Worm (Caenorhabditis elegans) whole organism, young adult: ENCODE results near the gene B0454.8.

Experiments
- B0019.2 ChIP-seq: fragments of 200-800 bp; sonication (Bioruptor generic); conservative IDR thresholded peaks from 2 replicates; pipeline ENCODE4 v1.3.6; 2022; ENCODE audit warnings: missing genetic modification reagents, missing genetic modification characterization, missing compliant biosample characterization
- B0336.3 ChIP-seq: fragments of 200-800 bp; sonication (Bioruptor generic); IDR thresholded peaks from 2 replicates; pipeline ENCODE4 v1.3.6; 2022; ENCODE audit warnings: missing genetic modification characterization, missing compliant biosample characterization
- C17E4.6 ChIP-seq: fragments of 200-800 bp; sonication (Bioruptor generic); IDR thresholded peaks from 2 replicates; pipeline ENCODE4 v1.3.6; 2022; ENCODE audit warnings: missing genetic modification reagents, missing genetic modification characterization, missing compliant biosample characterization
- D2030.7 ChIP-seq: fragments of 200-800 bp; sonication (Bioruptor generic); IDR thresholded peaks from 2 replicates; pipeline ENCODE4 v1.3.6; 2022; ENCODE audit warnings: missing genetic modification reagents, missing genetic modification characterization, missing compliant biosample characterization
- F22D6.2 ChIP-seq: sonication (generic microtip); optimal IDR thresholded peaks from 2 replicates; lab custom pipeline; 2016; ENCODE audit warnings: mild to moderate bottlenecking, missing genetic modification characterization, missing compliant biosample characterization
- F33H1.4 ChIP-seq: fragments of 200-800 bp; sonication (Bioruptor generic); IDR thresholded peaks from 2 replicates; pipeline ENCODE4 v1.3.6; 2022; ENCODE audit warnings: missing genetic modification reagents, missing genetic modification characterization, missing compliant biosample characterization
- F37B4.10 ChIP-seq: fragments of 200-800 bp; sonication (Bioruptor generic); IDR thresholded peaks from 2 replicates; pipeline ENCODE4 v1.3.6; 2022; ENCODE audit warnings: missing genetic modification characterization, missing compliant biosample characterization
- F49E8.2 ChIP-seq: sonication (generic microtip); optimal IDR thresholded peaks from 3 replicates; lab custom pipeline; 2017; ENCODE audit warnings: missing genetic modification characterization, mild to moderate bottlenecking, missing compliant biosample characterization, antibody characterized with exemption, moderate library complexity; ENCODE audit not compliant: insufficient read depth
- F57A8.1 ChIP-seq: fragments of 200-800 bp; sonication (Bioruptor generic); optimal IDR thresholded peaks from 2 replicates; lab custom pipeline; 2018; ENCODE audit warnings: mild to moderate bottlenecking, missing genetic modification characterization, moderate library complexity, missing compliant biosample characterization
- T26A5.8 ChIP-seq: sonication (generic microtip); optimal IDR thresholded peaks from 2 replicates; lab custom pipeline; 2016; ENCODE audit warnings: missing genetic modification characterization, missing compliant biosample characterization
- Y53F4B.3 ChIP-seq: fragments of 200-800 bp; sonication (Bioruptor generic); IDR thresholded peaks from 2 replicates; pipeline ENCODE4 v1.3.6; 2022; ENCODE audit warnings: missing genetic modification reagents, missing genetic modification characterization, missing compliant biosample characterization
- Y53G8AR.9 ChIP-seq: fragments of 200-800 bp; sonication (Bioruptor generic); conservative IDR thresholded peaks from 2 replicates; pipeline ENCODE4 v1.3.6; 2022; ENCODE audit warnings: missing genetic modification reagents, missing genetic modification characterization, missing compliant biosample characterization
- Y56A3A.18 ChIP-seq: fragments of 200-800 bp; sonication (Bioruptor generic); IDR thresholded peaks from 2 replicates; pipeline ENCODE4 v1.3.6; 2022; ENCODE audit warnings: missing genetic modification reagents, missing genetic modification characterization, missing compliant biosample characterization
- Y67H2A.10 ChIP-seq: fragments of 200-800 bp; sonication (Bioruptor generic); conservative IDR thresholded peaks from 2 replicates; pipeline ENCODE4 v1.3.6; 2022; ENCODE audit warnings: missing genetic modification reagents, missing genetic modification characterization, missing compliant biosample characterization
- Y79H2A.3 ChIP-seq: fragments of 200-800 bp; sonication (Bioruptor generic); conservative IDR thresholded peaks from 2 replicates; pipeline ENCODE4 v1.3.6; 2022; ENCODE audit warnings: missing genetic modification reagents, missing genetic modification characterization, missing compliant biosample characterization
- Y95B8A.8 ChIP-seq: fragments of 200-800 bp; sonication (Bioruptor generic); IDR thresholded peaks from 2 replicates; pipeline ENCODE4 v1.3.6; 2022; ENCODE audit warnings: missing genetic modification reagents, missing genetic modification characterization, missing compliant biosample characterization
- ZK185.1 ChIP-seq: sonication (generic microtip); optimal IDR thresholded peaks from 2 replicates; lab custom pipeline; 2016; ENCODE audit warnings: mild to moderate bottlenecking, missing genetic modification characterization, missing compliant biosample characterization; ENCODE audit not compliant: poor library complexity, severe bottlenecking
- athp-1 ChIP-seq: sonication (generic microtip); optimal IDR thresholded peaks from 2 replicates; lab custom pipeline; 2017; ENCODE audit warnings: mild to moderate bottlenecking, missing genetic modification characterization, missing compliant biosample characterization
- ceh-27 ChIP-seq: fragments of 200-800 bp; sonication (Bioruptor generic); optimal IDR thresholded peaks from 2 replicates; lab custom pipeline; 2018; ENCODE audit warnings: mild to moderate bottlenecking, missing genetic modification characterization, moderate library complexity, missing compliant biosample characterization
- ceh-79 ChIP-seq: sonication (generic microtip); optimal IDR thresholded peaks from 2 replicates; lab custom pipeline; 2017; ENCODE audit warnings: mild to moderate bottlenecking, missing genetic modification characterization, missing compliant biosample characterization
- egrh-3 ChIP-seq: fragments of 200-800 bp; sonication (Bioruptor generic); IDR thresholded peaks from 2 replicates; pipeline ENCODE4 v1.3.6; 2022; ENCODE audit warnings: missing genetic modification reagents, missing genetic modification characterization, missing compliant biosample characterization
- ekl-4 ChIP-seq: fragments of 200-800 bp; sonication (Bioruptor generic); IDR thresholded peaks from 2 replicates; pipeline ENCODE4 v1.3.6; 2022; ENCODE audit warnings: missing genetic modification reagents, missing genetic modification characterization, missing compliant biosample characterization
- fkh-3 ChIP-seq: sonication (generic microtip); optimal IDR thresholded peaks from 2 replicates; lab custom pipeline; 2016; ENCODE audit warnings: mild to moderate bottlenecking, missing genetic modification characterization, missing compliant biosample characterization
- hrde-1 ChIP-seq: sonication (generic microtip); optimal IDR thresholded peaks from 2 replicates; lab custom pipeline; 2016; ENCODE audit warnings: missing genetic modification characterization, mild to moderate bottlenecking, missing compliant biosample characterization, moderate library complexity, missing genotype, missing genetic modification reagents, borderline replicate concordance
- let-526 ChIP-seq: fragments of 200-800 bp; sonication (Bioruptor generic); IDR thresholded peaks from 2 replicates; pipeline ENCODE4 v1.3.6; 2022; ENCODE audit warnings: missing genetic modification reagents, missing genetic modification characterization, missing compliant biosample characterization
- lin-40 ChIP-seq: sonication (generic microtip); optimal IDR thresholded peaks from 2 replicates; lab custom pipeline; 2016; ENCODE audit warnings: missing genetic modification characterization, mild to moderate bottlenecking, missing compliant biosample characterization, missing genotype, missing genetic modification reagents
- lin-54 ChIP-seq: fragments of 200-800 bp; sonication (Bioruptor generic); optimal IDR thresholded peaks from 2 replicates; lab custom pipeline; 2018; ENCODE audit warnings: mild to moderate bottlenecking, missing genetic modification characterization, missing compliant biosample characterization
- lir-1 ChIP-seq: fragments of 200-800 bp; sonication (Bioruptor generic); conservative IDR thresholded peaks from 2 replicates; pipeline ENCODE4 v1.3.6; 2022; ENCODE audit warnings: missing genetic modification reagents, missing genetic modification characterization, missing compliant biosample characterization
- madf-3 ChIP-seq: fragments of 200-800 bp; sonication (Bioruptor generic); IDR thresholded peaks from 2 replicates; pipeline ENCODE4 v1.3.6; 2022; ENCODE audit warnings: missing genetic modification reagents, missing genetic modification characterization, missing compliant biosample characterization
- mel-28 ChIP-seq: sonication (generic microtip); optimal IDR thresholded peaks from 2 replicates; lab custom pipeline; 2016; ENCODE audit warnings: borderline replicate concordance, mild to moderate bottlenecking, missing genetic modification characterization, missing compliant biosample characterization
- mes-4 ChIP-seq: sonication (generic microtip); optimal IDR thresholded peaks from 2 replicates; lab custom pipeline; 2016; ENCODE audit warnings: missing genotype, missing genetic modification characterization, missing compliant biosample characterization
- nfyb-1 ChIP-seq: fragments of 200-800 bp; sonication (Bioruptor generic); IDR thresholded peaks from 2 replicates; pipeline ENCODE4 v1.3.6; 2022; ENCODE audit warnings: missing genetic modification reagents, missing genetic modification characterization, missing compliant biosample characterization
- nhr-90 ChIP-seq: sonication (generic microtip); optimal IDR thresholded peaks from 2 replicates; lab custom pipeline; 2016; ENCODE audit warnings: missing genotype, mild to moderate bottlenecking, missing genetic modification characterization, missing compliant biosample characterization
- repo-1 ChIP-seq: sonication (generic microtip); optimal IDR thresholded peaks from 2 replicates; lab custom pipeline; 2017; ENCODE audit warnings: mild to moderate bottlenecking, missing genetic modification characterization, missing compliant biosample characterization
- sdz-38 ChIP-seq: sonication (generic microtip); optimal IDR thresholded peaks from 2 replicates; lab custom pipeline; 2016; ENCODE audit warnings: missing genotype, missing genetic modification characterization, missing compliant biosample characterization
- snpc-1.1 ChIP-seq: sonication (generic microtip); optimal IDR thresholded peaks from 2 replicates; lab custom pipeline; 2017; ENCODE audit warnings: missing genetic modification characterization, mild to moderate bottlenecking, missing compliant biosample characterization, antibody characterized with exemption, moderate library complexity, missing genotype, missing genetic modification reagents; ENCODE audit not compliant: insufficient read depth
- tlf-1 ChIP-seq: fragments of 200-800 bp; sonication (Bioruptor generic); optimal IDR thresholded peaks from 2 replicates; lab custom pipeline; 2018; ENCODE audit warnings: mild to moderate bottlenecking, missing genetic modification characterization, missing compliant biosample characterization
- unc-130 ChIP-seq: sonication (generic microtip); optimal IDR thresholded peaks from 2 replicates; lab custom pipeline; 2016; ENCODE audit warnings: missing genetic modification reagents, missing genetic modification characterization, missing compliant biosample characterization
- unc-62 ChIP-seq: fragments of 150-350 bp; optimal IDR thresholded peaks from 2 replicates; lab custom pipeline; 2014; ENCODE audit warnings: missing biosample characterization, missing genetic modification reagents, missing genetic modification characterization
- xnd-1 ChIP-seq: sonication (generic microtip); optimal IDR thresholded peaks from 2 replicates; lab custom pipeline; 2016; ENCODE audit warnings: missing genotype, missing genetic modification reagents, missing genetic modification characterization, missing compliant biosample characterization
- zfh-2 ChIP-seq: fragments of 200-800 bp; sonication (Bioruptor generic); conservative IDR thresholded peaks from 2 replicates; pipeline ENCODE4 v1.3.6; 2022; ENCODE audit warnings: missing genetic modification reagents, missing genetic modification characterization, missing compliant biosample characterization
- ztf-18 ChIP-seq: sonication (generic microtip); optimal IDR thresholded peaks from 2 replicates; lab custom pipeline; 2016; ENCODE audit warnings: missing genotype, mild to moderate bottlenecking, missing genetic modification characterization, missing compliant biosample characterization

The B0454.8 gene

DNA sequence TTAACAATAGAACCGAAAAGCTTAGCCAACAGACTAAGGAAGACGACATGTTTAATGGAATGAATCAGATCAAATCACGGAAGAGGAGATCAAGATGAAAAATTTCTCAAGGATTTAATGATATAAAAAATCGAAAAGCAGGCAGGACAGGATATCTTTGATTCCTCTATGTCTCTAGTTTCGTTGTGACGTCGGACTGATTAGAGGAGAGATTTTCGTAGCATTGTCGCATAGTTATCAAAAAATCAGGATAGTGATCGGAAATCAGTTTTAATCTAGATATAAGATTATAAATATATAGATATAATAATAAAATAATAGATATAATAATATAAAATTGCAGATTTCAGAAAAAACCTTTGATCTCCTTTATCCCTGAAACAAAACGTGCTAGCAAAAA is at the start of gene B0454.8:
Gene B0454.8, minus strand, starts transcription at position 101 of the 400 bp plus-strand sequence.
- TF ChIP-seq unc-130 (no peak), T26A5.8 (tag; lab: Kevin White, UChicago) (no peak), Y95B8A.8 (no peak), lir-1 (GFP tag; lab: Robert Waterston, UW) (no peak)

- TF ChIP-seq T26A5.8 (tag; lab: Kevin White, UChicago) (no peak), ceh-27 (GFP tag; lab: Kevin White, UChicago) (no peak), ZK185.1 (tag; lab: Kevin White, UChicago) (no peak), egrh-3 (no peak), ceh-79 (tag; lab: Kevin White, UChicago) (no peak), sdz-38 (no peak), lin-54 (GFP tag; lab: Kevin White, UChicago) (no peak), D2030.7 (GFP tag; lab: Robert Waterston, UW) (no peak)
Measured at ce11 chrII:3091268-3091667, 48.0 kb upstream of the B0454.8 start, which contains the start of gene srg-21. Gene srg-21, minus strand, starts transcription at chrII:3091368.

ce11 chrII:3087134-3087533 is 43.9 kb upstream of the B0454.8 start:
- TF ChIP-seq F33H1.4 (GFP tag; lab: Robert Waterston, UW) = no peak
- no peak for TF ChIP-seq madf-3 (GFP tag; lab: Robert Waterston, UW)
- no peak for TF ChIP-seq F37B4.10 (GFP tag; lab: Robert Waterston, UW)
- TF ChIP-seq egrh-3 = no peak
- TF ChIP-seq zfh-2 (GFP tag; lab: Robert Waterston, UW) = peak; percentile 67
- no peak for TF ChIP-seq nhr-90 (tag; lab: Kevin White, UChicago)
- TF ChIP-seq, all 124 proteins: peak for 1

ce11 chrII:3078496-3078895 is 35.2 kb upstream of the B0454.8 start, which contains the start of gene copb-1:
Gene copb-1, plus strand, starts transcription at chrII:3078796.
- no peak for TF ChIP-seq nfyb-1
- no peak for TF ChIP-seq Y56A3A.18 (GFP tag; lab: Robert Waterston, UW)
- TF ChIP-seq, all 124 proteins: peak for 0

DNA sequence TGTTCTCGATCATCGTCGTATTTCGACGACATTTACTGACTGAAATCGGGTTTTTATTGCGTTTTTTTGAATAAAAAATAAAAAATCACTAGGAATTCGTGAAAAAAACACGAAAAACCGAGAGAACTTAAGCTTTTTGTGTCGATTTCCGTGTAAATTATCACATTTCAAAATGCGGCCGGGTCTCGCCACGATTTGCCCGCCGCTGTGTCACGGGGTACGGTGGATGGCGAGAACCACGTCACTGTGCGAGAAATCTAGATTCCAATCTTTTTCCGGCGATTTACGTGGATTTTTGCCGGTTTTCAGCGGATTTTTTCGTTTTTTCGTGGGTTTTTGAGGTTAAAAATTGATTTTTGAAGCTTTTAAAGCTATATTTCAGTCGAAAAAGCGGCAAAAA is 33.7 kb upstream of the B0454.8 start, which contains the start of gene Y25C1A.8:
Gene Y25C1A.8, minus strand, starts transcription at position 45 of the 400 bp plus-strand sequence.
- TF ChIP-seq C17E4.6 (GFP tag; lab: Robert Waterston, UW) (no peak; the same call in 1 of the 2 replicates), B0019.2 (no peak), F49E8.2 (peak; percentile 70), tlf-1 (GFP tag; lab: Kevin White, UChicago) (no peak), hrde-1 (tag; lab: Kevin White, UChicago) (no peak), zfh-2 (GFP tag; lab: Robert Waterston, UW) (peak; percentile 86), ekl-4 (peak; percentile 90; the same call in 1 of the 2 replicates), Y79H2A.3 (GFP tag; lab: Robert Waterston, UW) (no peak), F57A8.1 (GFP tag; lab: Kevin White, UChicago) (no peak), snpc-1.1 (no peak), mel-28 (tag; lab: Kevin White, UChicago) (peak; percentile 58), repo-1 (tag; lab: Kevin White, UChicago) (peak; percentile 91), mes-4 (tag; lab: Kevin White, UChicago) (no peak), Y95B8A.8 (no peak; the same call in none of the 2 replicates), let-526 (no peak), B0336.3 (GFP tag; lab: Robert Waterston, UW) (peak; percentile 96), F22D6.2 (tag; lab: Kevin White, UChicago) (peak; percentile 70), Y53G8AR.9 (GFP tag; lab: Robert Waterston, UW) (peak; percentile 93), Y53F4B.3 (GFP tag; lab: Robert Waterston, UW) (no peak), unc-62 (GFP tag; lab: Kevin White, UChicago) (no peak), fkh-3 (no peak), xnd-1 (tag; lab: Kevin White, UChicago) (peak; percentile 69), athp-1 (tag; lab: Kevin White, UChicago) (peak; percentile 62), lin-40 (tag; lab: Kevin White, UChicago) (peak; percentile 94), ztf-18 (peak; percentile 52), Y67H2A.10 (no peak)
